Worm (Caenorhabditis elegans) whole organism, late embryonic: ENCODE measurements around the gene rfc-1.

Source experiments
- C08G9.2 ChIP-seq: sonication (generic microtip); optimal IDR thresholded peaks from 2 replicates; lab custom pipeline; 2016; ENCODE audit warnings: mild to moderate bottlenecking, missing genetic modification characterization, moderate library complexity, missing compliant biosample characterization
- C38D4.7 ChIP-seq: fragments of 200-800 bp; sonication (Bioruptor generic); optimal IDR thresholded peaks from 2 replicates; lab custom pipeline; 2018; ENCODE audit warnings: mild to moderate bottlenecking, missing genetic modification characterization, moderate library complexity, missing compliant biosample characterization
- F13H6.1 ChIP-seq: sonication (generic microtip); optimal IDR thresholded peaks from 2 replicates; lab custom pipeline; 2016; ENCODE audit warnings: missing genetic modification characterization, missing compliant biosample characterization
- Y22D7AL.16 ChIP-seq: sonication (generic microtip); optimal IDR thresholded peaks from 2 replicates; lab custom pipeline; 2016; ENCODE audit warnings: missing genetic modification characterization, missing compliant biosample characterization
- ceh-14 ChIP-seq: sonication (generic microtip); optimal IDR thresholded peaks from 2 replicates; lab custom pipeline; 2016; ENCODE audit warnings: missing genotype, missing genetic modification characterization, missing compliant biosample characterization
- ceh-18 ChIP-seq: sonication (generic microtip); optimal IDR thresholded peaks from 2 replicates; lab custom pipeline; 2016; ENCODE audit warnings: missing genetic modification characterization, missing compliant biosample characterization
- ceh-19 ChIP-seq: fragments of 200-800 bp; sonication (Bioruptor generic); optimal IDR thresholded peaks from 2 replicates; lab custom pipeline; 2018; ENCODE audit warnings: mild to moderate bottlenecking, missing genetic modification characterization, missing compliant biosample characterization
- ceh-2 ChIP-seq: sonication (generic microtip); optimal IDR thresholded peaks from 2 replicates; lab custom pipeline; 2016; ENCODE audit warnings: missing genotype, missing genetic modification characterization, missing compliant biosample characterization
- ceh-31 ChIP-seq: sonication (generic microtip); optimal IDR thresholded peaks from 2 replicates; lab custom pipeline; 2016; ENCODE audit warnings: missing genetic modification characterization, missing compliant biosample characterization
- ceh-45 ChIP-seq: fragments of 200-800 bp; sonication (Bioruptor generic); IDR thresholded peaks from 2 replicates; pipeline ENCODE4 v1.3.6; 2022; ENCODE audit warnings: missing genetic modification reagents, missing genetic modification characterization, missing compliant biosample characterization
- ceh-48 ChIP-seq: sonication (generic microtip); optimal IDR thresholded peaks from 2 replicates; lab custom pipeline; 2016; ENCODE audit warnings: missing genetic modification characterization, inconsistent platforms, missing compliant biosample characterization
- ceh-6 ChIP-seq: fragments of 200-800 bp; sonication (Bioruptor generic); optimal IDR thresholded peaks from 2 replicates; lab custom pipeline; 2018; ENCODE audit warnings: mild to moderate bottlenecking, missing genetic modification characterization, missing compliant biosample characterization
- ceh-9 ChIP-seq: sonication (generic microtip); optimal IDR thresholded peaks from 2 replicates; lab custom pipeline; 2016; ENCODE audit warnings: mild to moderate bottlenecking, missing genetic modification characterization, inconsistent platforms, missing compliant biosample characterization
- che-1 ChIP-seq: sonication (generic microtip); optimal IDR thresholded peaks from 2 replicates; lab custom pipeline; 2016; ENCODE audit warnings: mild to moderate bottlenecking, missing genetic modification characterization, missing compliant biosample characterization
- dve-1 ChIP-seq: sonication (generic microtip); optimal IDR thresholded peaks from 2 replicates; lab custom pipeline; 2017; ENCODE audit warnings: antibody characterized with exemption, mild to moderate bottlenecking, missing genetic modification characterization, missing compliant biosample characterization
- elt-2 ChIP-seq: sonication (generic microtip); optimal IDR thresholded peaks from 2 replicates; lab custom pipeline; 2016; ENCODE audit warnings: missing genetic modification reagents, missing genetic modification characterization, missing compliant biosample characterization
- eyg-1 ChIP-seq: sonication (generic microtip); optimal IDR thresholded peaks from 2 replicates; lab custom pipeline; 2016; ENCODE audit warnings: missing genotype, missing genetic modification characterization, missing compliant biosample characterization
- fax-1 ChIP-seq: sonication (generic microtip); optimal IDR thresholded peaks from 2 replicates; lab custom pipeline; 2016; ENCODE audit warnings: missing genotype, missing genetic modification characterization, missing compliant biosample characterization
- fkh-10 ChIP-seq: fragments of 150-350 bp; optimal IDR thresholded peaks from 2 replicates; lab custom pipeline; 2014; ENCODE audit warnings: missing biosample characterization, missing genetic modification reagents, missing genetic modification characterization
- fkh-6 ChIP-seq: sonication (generic microtip); optimal IDR thresholded peaks from 2 replicates; lab custom pipeline; 2016; ENCODE audit warnings: missing genetic modification characterization, missing compliant biosample characterization
- hlh-30 ChIP-seq: sonication (generic microtip); optimal IDR thresholded peaks from 2 replicates; lab custom pipeline; 2017; ENCODE audit warnings: antibody characterized with exemption, missing genetic modification characterization, missing compliant biosample characterization; ENCODE audit not compliant: insufficient read depth
- hlh-6 ChIP-seq: sonication (generic microtip); optimal IDR thresholded peaks from 2 replicates; lab custom pipeline; 2016; ENCODE audit warnings: missing genotype, missing genetic modification characterization, missing compliant biosample characterization
- lim-6 ChIP-seq: sonication (generic microtip); optimal IDR thresholded peaks from 2 replicates; lab custom pipeline; 2016; ENCODE audit warnings: missing genetic modification characterization, missing compliant biosample characterization
- lin-11 ChIP-seq: fragments of 200-800 bp; sonication (Bioruptor generic); optimal IDR thresholded peaks from 2 replicates; lab custom pipeline; 2018; ENCODE audit warnings: mild to moderate bottlenecking, missing genetic modification characterization, missing compliant biosample characterization
- madf-2 ChIP-seq: sonication (generic microtip); optimal IDR thresholded peaks from 2 replicates; lab custom pipeline; 2017; ENCODE audit warnings: missing genetic modification characterization, missing compliant biosample characterization
- mec-3 ChIP-seq: sonication (generic microtip); optimal IDR thresholded peaks from 2 replicates; lab custom pipeline; 2016; ENCODE audit warnings: borderline replicate concordance, missing genetic modification characterization, missing compliant biosample characterization
- nfya-1 ChIP-seq: sonication (generic microtip); optimal IDR thresholded peaks from 2 replicates; lab custom pipeline; 2017; ENCODE audit warnings: missing genetic modification characterization, mild to moderate bottlenecking, missing compliant biosample characterization, antibody characterized with exemption, moderate library complexity
- nhr-232 ChIP-seq: sonication (generic microtip); optimal IDR thresholded peaks from 2 replicates; lab custom pipeline; 2016; ENCODE audit warnings: missing genetic modification characterization, missing compliant biosample characterization
- npax-4 ChIP-seq: sonication (generic microtip); optimal IDR thresholded peaks from 2 replicates; lab custom pipeline; 2016; ENCODE audit warnings: missing genetic modification characterization, missing compliant biosample characterization
- pag-3 ChIP-seq: sonication (generic microtip); optimal IDR thresholded peaks from 2 replicates; lab custom pipeline; 2016; ENCODE audit warnings: missing compliant biosample characterization, missing genetic modification characterization, borderline replicate concordance
- pax-1 ChIP-seq: fragments of 150-350 bp; optimal IDR thresholded peaks from 2 replicates; lab custom pipeline; 2014; ENCODE audit warnings: missing biosample characterization, missing genetic modification characterization
- pha-2 ChIP-seq: sonication (generic microtip); optimal IDR thresholded peaks from 2 replicates; lab custom pipeline; 2017; ENCODE audit warnings: mild to moderate bottlenecking, missing genetic modification characterization, missing compliant biosample characterization
- pha-4 ChIP-seq: fragments of 150-350 bp; optimal IDR thresholded peaks from 2 replicates; lab custom pipeline; 2018; ENCODE audit warnings: missing biosample characterization, missing genetic modification reagents, missing genetic modification characterization
- pqm-1 ChIP-seq: sonication (generic microtip); optimal IDR thresholded peaks from 2 replicates; lab custom pipeline; 2016; ENCODE audit warnings: missing genetic modification characterization, missing compliant biosample characterization
- pros-1 ChIP-seq: fragments of 150-350 bp; optimal IDR thresholded peaks from 2 replicates; lab custom pipeline; 2014; ENCODE audit warnings: missing biosample characterization, missing genetic modification reagents, missing genetic modification characterization
- rnt-1 ChIP-seq: sonication (generic microtip); optimal IDR thresholded peaks from 2 replicates; lab custom pipeline; 2016; ENCODE audit warnings: missing genetic modification characterization, missing compliant biosample characterization
- sox-2 ChIP-seq: fragments of 200-800 bp; sonication (Bioruptor generic); IDR thresholded peaks from 2 replicates; pipeline ENCODE4 v1.3.6; 2022; ENCODE audit warnings: missing genetic modification reagents, missing genetic modification characterization, missing compliant biosample characterization
- sox-4 ChIP-seq: sonication (generic microtip); optimal IDR thresholded peaks from 2 replicates; lab custom pipeline; 2017; ENCODE audit warnings: mild to moderate bottlenecking, missing genetic modification characterization, inconsistent platforms, missing compliant biosample characterization
- tbx-2 ChIP-seq: sonication (generic microtip); optimal IDR thresholded peaks from 2 replicates; lab custom pipeline; 2016; ENCODE audit warnings: missing genetic modification characterization, missing compliant biosample characterization
- tbx-7 ChIP-seq: sonication (generic microtip); optimal IDR thresholded peaks from 2 replicates; lab custom pipeline; 2016; ENCODE audit warnings: missing genotype, missing genetic modification characterization, missing compliant biosample characterization
- ttx-3 ChIP-seq: sonication (generic microtip); optimal IDR thresholded peaks from 2 replicates; lab custom pipeline; 2016; ENCODE audit warnings: missing genetic modification reagents, missing genetic modification characterization, missing compliant biosample characterization
- unc-3 ChIP-seq, 2 experiments: fragments of 200-800 bp in 1 of 2; sonication (Bioruptor generic) in 1 of 2; sonication (generic microtip) in 1 of 2; conservative IDR thresholded peaks in 1 of 2; optimal IDR thresholded peaks in 1 of 2; 2 replicates each; pipeline versions ENCODE4 v1.3.6 to Lab custom; 2016 to 2022; ENCODE audit warnings: missing compliant biosample characterization in 2 of 2, missing genetic modification characterization in 2 of 2, missing genetic modification reagents in 1 of 2
- unc-42 ChIP-seq: sonication (generic microtip); optimal IDR thresholded peaks from 2 replicates; lab custom pipeline; 2016; ENCODE audit warnings: missing genotype, missing genetic modification characterization, missing compliant biosample characterization
- unc-55 ChIP-seq: sonication (generic microtip); optimal IDR thresholded peaks from 2 replicates; lab custom pipeline; 2017; ENCODE audit warnings: missing biosample characterization, missing genetic modification reagents, missing genetic modification characterization
- unc-86 ChIP-seq: sonication (generic microtip); optimal IDR thresholded peaks from 2 replicates; lab custom pipeline; 2016; ENCODE audit warnings: missing genetic modification characterization, missing compliant biosample characterization
- zip-5 ChIP-seq: sonication (generic microtip); optimal IDR thresholded peaks from 2 replicates; lab custom pipeline; 2016; ENCODE audit warnings: missing genetic modification characterization, missing compliant biosample characterization

The rfc-1 gene

ce11 chrV:14645817-14646789, at the start of gene rfc-1, which contains the start of gene pmp-3:
Gene rfc-1, minus strand, starts transcription at chrV:14645979.
Gene pmp-3, plus strand, starts transcription at chrV:14646739.
- TF ChIP-seq nfya-1 (tag; lab: Kevin White, UChicago) (peak; percentile 18), tbx-7 (tag; lab: Kevin White, UChicago) (no peak), ceh-31 (peak; percentile 15)

- TF ChIP-seq pha-4, result no peak
- TF ChIP-seq pqm-1 (tag; lab: Kevin White, UChicago), result no peak
- no peak for TF ChIP-seq madf-2 (tag; lab: Kevin White, UChicago)
- TF ChIP-seq zip-5 (tag; lab: Kevin White, UChicago), result no peak
- no peak for TF ChIP-seq pax-1 (tag; lab: Kevin White, UChicago)
- no peak for TF ChIP-seq pros-1 (tag; lab: Kevin White, UChicago)
- TF ChIP-seq ceh-48 (tag; lab: Kevin White, UChicago), result peak; percentile 15
- TF ChIP-seq ceh-31, result no peak
- no peak for TF ChIP-seq unc-86 (tag; lab: Kevin White, UChicago)
- no peak for TF ChIP-seq pha-2
- TF ChIP-seq unc-55 (GFP tag; lab: Kevin White, UChicago), result no peak
- peak; percentile 15 for TF ChIP-seq fax-1 (tag; lab: Kevin White, UChicago)
- 0 out of 2 replicates have a peak, but pooled peaks have one; percentile 18 for TF ChIP-seq unc-3 (GFP tag; conservative IDR thresholded peaks at IDR 0.05; lab: Robert Waterston, UW)
- no peak for TF ChIP-seq unc-3 (tag; optimal IDR thresholded peaks at IDR 0.05; lab: Kevin White, UChicago)
- TF ChIP-seq rnt-1 (tag; lab: Kevin White, UChicago), result no peak
- no peak for TF ChIP-seq ceh-2 (tag; lab: Kevin White, UChicago)
- TF ChIP-seq C38D4.7, result peak; percentile 22
- TF ChIP-seq eyg-1 (tag; lab: Kevin White, UChicago), result no peak
- TF ChIP-seq tbx-2 (tag; lab: Kevin White, UChicago), result no peak
- TF ChIP-seq C08G9.2 (tag; lab: Kevin White, UChicago), result peak; percentile 24
- TF ChIP-seq ceh-19 (GFP tag; lab: Kevin White, UChicago), result peak; percentile 33
- TF ChIP-seq lin-11, result no peak
- peak; percentile 57 for TF ChIP-seq elt-2 (tag; lab: Kevin White, UChicago)
- peak; percentile 20 for TF ChIP-seq ceh-6 (GFP tag; lab: Kevin White, UChicago)
- TF ChIP-seq fkh-10 (GFP tag; lab: Kevin White, UChicago), result no peak
- TF ChIP-seq ceh-45 (GFP tag; lab: Robert Waterston, UW), result no peak
- TF ChIP-seq mec-3 (tag; lab: Kevin White, UChicago), result no peak
- no peak for TF ChIP-seq tbx-7 (tag; lab: Kevin White, UChicago)
- no peak for TF ChIP-seq npax-4 (tag; lab: Kevin White, UChicago)
- no peak for TF ChIP-seq Y22D7AL.16 (tag; lab: Kevin White, UChicago)
- no peak for TF ChIP-seq nhr-232
- no peak for TF ChIP-seq sox-2 (GFP tag; lab: Robert Waterston, UW)
- no peak for TF ChIP-seq dve-1
- no peak for TF ChIP-seq lim-6 (tag; lab: Kevin White, UChicago)
- no peak for TF ChIP-seq ceh-14
- no peak for TF ChIP-seq unc-42
- no peak for TF ChIP-seq ceh-18 (tag; lab: Kevin White, UChicago)
- no peak for TF ChIP-seq hlh-30
- no peak for TF ChIP-seq fkh-6 (tag; lab: Kevin White, UChicago)
- TF ChIP-seq hlh-6 (tag; lab: Kevin White, UChicago), result no peak
- TF ChIP-seq ttx-3 (tag; lab: Kevin White, UChicago), result no peak
- TF ChIP-seq ceh-9 (tag; lab: Kevin White, UChicago), result no peak
- no peak for TF ChIP-seq F13H6.1
- TF ChIP-seq che-1 (tag; lab: Kevin White, UChicago), result peak; percentile 57
- no peak for TF ChIP-seq pag-3 (tag; lab: Kevin White, UChicago)
- TF ChIP-seq sox-4 (tag; lab: Kevin White, UChicago), result peak; percentile 9
Measured at ce11 chrV:14689060-14689750, 43.4 kb upstream of the rfc-1 start, which contains the start of gene gasr-8. Gene gasr-8, plus strand, starts transcription at chrV:14689110.
